Worm (Caenorhabditis elegans) whole organism, young adult: ENCODE data around the gene metl-1.

Source experiments
- B0035.1 ChIP-seq: sonication (generic microtip); optimal IDR thresholded peaks from 2 replicates; lab custom pipeline; 2016; ENCODE audit warnings: missing genetic modification characterization, mild to moderate bottlenecking, missing compliant biosample characterization, missing genotype, missing genetic modification reagents
- B0261.1 ChIP-seq: sonication (generic microtip); optimal IDR thresholded peaks from 2 replicates; lab custom pipeline; 2016; ENCODE audit warnings: mild to moderate bottlenecking, missing genetic modification characterization, moderate library complexity, missing compliant biosample characterization
- C17E4.6 ChIP-seq: fragments of 200-800 bp; sonication (Bioruptor generic); IDR thresholded peaks from 2 replicates; pipeline ENCODE4 v1.3.6; 2022; ENCODE audit warnings: missing genetic modification reagents, missing genetic modification characterization, missing compliant biosample characterization
- F22D6.2 ChIP-seq: sonication (generic microtip); optimal IDR thresholded peaks from 2 replicates; lab custom pipeline; 2016; ENCODE audit warnings: mild to moderate bottlenecking, missing genetic modification characterization, missing compliant biosample characterization
- F23B12.7 ChIP-seq: sonication (generic microtip); optimal IDR thresholded peaks from 2 replicates; lab custom pipeline; 2017; ENCODE audit warnings: missing genetic modification characterization, mild to moderate bottlenecking, missing compliant biosample characterization, antibody characterized with exemption, moderate library complexity; ENCODE audit not compliant: insufficient read depth
- F33H1.4 ChIP-seq: fragments of 200-800 bp; sonication (Bioruptor generic); IDR thresholded peaks from 2 replicates; pipeline ENCODE4 v1.3.6; 2022; ENCODE audit warnings: missing genetic modification reagents, missing genetic modification characterization, missing compliant biosample characterization
- F52B5.7 ChIP-seq: sonication (generic microtip); optimal IDR thresholded peaks from 2 replicates; lab custom pipeline; 2016; ENCODE audit warnings: mild to moderate bottlenecking, missing genetic modification characterization, missing compliant biosample characterization
- F55B11.4 ChIP-seq: sonication (generic microtip); optimal IDR thresholded peaks from 2 replicates; lab custom pipeline; 2016; ENCODE audit warnings: missing compliant biosample characterization, missing genetic modification characterization, borderline replicate concordance; ENCODE audit not compliant: insufficient read depth
- F57A8.1 ChIP-seq: fragments of 200-800 bp; sonication (Bioruptor generic); optimal IDR thresholded peaks from 2 replicates; lab custom pipeline; 2018; ENCODE audit warnings: mild to moderate bottlenecking, missing genetic modification characterization, moderate library complexity, missing compliant biosample characterization
- F57C9.4 ChIP-seq: sonication (generic microtip); optimal IDR thresholded peaks from 2 replicates; lab custom pipeline; 2017; ENCODE audit warnings: mild to moderate bottlenecking, missing genetic modification characterization, missing compliant biosample characterization
- K11D2.4 ChIP-seq: fragments of 200-800 bp; sonication (Bioruptor generic); IDR thresholded peaks from 2 replicates; pipeline ENCODE4 v1.3.6; 2022; ENCODE audit warnings: missing genetic modification reagents, missing genetic modification characterization, missing compliant biosample characterization
- T07F8.4 ChIP-seq: sonication (generic microtip); optimal IDR thresholded peaks from 2 replicates; lab custom pipeline; 2016; ENCODE audit warnings: mild to moderate bottlenecking, missing genetic modification characterization, moderate library complexity, missing compliant biosample characterization
- T26A5.8 ChIP-seq: sonication (generic microtip); optimal IDR thresholded peaks from 2 replicates; lab custom pipeline; 2016; ENCODE audit warnings: missing genetic modification characterization, missing compliant biosample characterization
- Y53G8AR.9 ChIP-seq: fragments of 200-800 bp; sonication (Bioruptor generic); conservative IDR thresholded peaks from 2 replicates; pipeline ENCODE4 v1.3.6; 2022; ENCODE audit warnings: missing genetic modification reagents, missing genetic modification characterization, missing compliant biosample characterization
- Y67H2A.10 ChIP-seq: fragments of 200-800 bp; sonication (Bioruptor generic); conservative IDR thresholded peaks from 2 replicates; pipeline ENCODE4 v1.3.6; 2022; ENCODE audit warnings: missing genetic modification reagents, missing genetic modification characterization, missing compliant biosample characterization
- Y79H2A.3 ChIP-seq: fragments of 200-800 bp; sonication (Bioruptor generic); conservative IDR thresholded peaks from 2 replicates; pipeline ENCODE4 v1.3.6; 2022; ENCODE audit warnings: missing genetic modification reagents, missing genetic modification characterization, missing compliant biosample characterization
- Y95B8A.8 ChIP-seq: fragments of 200-800 bp; sonication (Bioruptor generic); IDR thresholded peaks from 2 replicates; pipeline ENCODE4 v1.3.6; 2022; ENCODE audit warnings: missing genetic modification reagents, missing genetic modification characterization, missing compliant biosample characterization
- akir-1 ChIP-seq: fragments of 200-800 bp; sonication (Bioruptor generic); optimal IDR thresholded peaks from 2 replicates; lab custom pipeline; 2018; ENCODE audit warnings: mild to moderate bottlenecking, missing genetic modification characterization, moderate library complexity, missing compliant biosample characterization
- aptf-2 ChIP-seq: fragments of 200-800 bp; sonication (Bioruptor generic); conservative IDR thresholded peaks from 2 replicates; pipeline ENCODE4 v1.3.6; 2022; ENCODE audit warnings: missing genetic modification reagents, missing genetic modification characterization, missing compliant biosample characterization
- aptf-3 ChIP-seq: fragments of 200-800 bp; sonication (Bioruptor generic); IDR thresholded peaks from 2 replicates; pipeline ENCODE4 v1.3.6; 2022; ENCODE audit warnings: missing genetic modification characterization, missing compliant biosample characterization
- atf-7 ChIP-seq: sonication (generic microtip); optimal IDR thresholded peaks from 2 replicates; lab custom pipeline; 2017; ENCODE audit warnings: mild to moderate bottlenecking, missing genetic modification characterization, missing compliant biosample characterization
- attf-6 ChIP-seq: fragments of 200-800 bp; sonication (Bioruptor generic); IDR thresholded peaks from 2 replicates; pipeline ENCODE4 v1.3.6; 2022; ENCODE audit warnings: missing genetic modification reagents, missing genetic modification characterization, missing compliant biosample characterization
- ccch-3 ChIP-seq: fragments of 200-800 bp; sonication (Bioruptor generic); optimal IDR thresholded peaks from 2 replicates; lab custom pipeline; 2018; ENCODE audit warnings: mild to moderate bottlenecking, missing genetic modification characterization, missing compliant biosample characterization
- ceh-58 ChIP-seq: fragments of 200-800 bp; sonication (Bioruptor generic); IDR thresholded peaks from 2 replicates; pipeline ENCODE4 v1.3.6; 2022; ENCODE audit warnings: missing genetic modification characterization, missing compliant biosample characterization
- ceh-79 ChIP-seq: sonication (generic microtip); optimal IDR thresholded peaks from 2 replicates; lab custom pipeline; 2017; ENCODE audit warnings: mild to moderate bottlenecking, missing genetic modification characterization, missing compliant biosample characterization
- die-1 ChIP-seq: sonication (generic microtip); optimal IDR thresholded peaks from 2 replicates; lab custom pipeline; 2016; ENCODE audit warnings: missing genotype, mild to moderate bottlenecking, missing genetic modification characterization, missing compliant biosample characterization
- dpff-1 ChIP-seq: sonication (generic microtip); optimal IDR thresholded peaks from 2 replicates; lab custom pipeline; 2017; ENCODE audit warnings: mild to moderate bottlenecking, missing genetic modification characterization, missing compliant biosample characterization
- efl-1 ChIP-seq: fragments of 150-350 bp; optimal IDR thresholded peaks from 2 replicates; lab custom pipeline; 2014; ENCODE audit warnings: missing biosample characterization, missing genetic modification reagents, missing genetic modification characterization
- egl-18 ChIP-seq: fragments of 200-800 bp; sonication (Bioruptor generic); IDR thresholded peaks from 2 replicates; pipeline ENCODE4 v1.3.6; 2022; ENCODE audit warnings: missing genetic modification reagents, missing genetic modification characterization, missing compliant biosample characterization
- egrh-3 ChIP-seq: fragments of 200-800 bp; sonication (Bioruptor generic); IDR thresholded peaks from 2 replicates; pipeline ENCODE4 v1.3.6; 2022; ENCODE audit warnings: missing genetic modification reagents, missing genetic modification characterization, missing compliant biosample characterization
- ekl-4 ChIP-seq: fragments of 200-800 bp; sonication (Bioruptor generic); IDR thresholded peaks from 2 replicates; pipeline ENCODE4 v1.3.6; 2022; ENCODE audit warnings: missing genetic modification reagents, missing genetic modification characterization, missing compliant biosample characterization
- ets-4 ChIP-seq: fragments of 200-800 bp; sonication (Bioruptor generic); optimal IDR thresholded peaks from 2 replicates; lab custom pipeline; 2018; ENCODE audit warnings: mild to moderate bottlenecking, missing genetic modification characterization, missing compliant biosample characterization
- hlh-26 ChIP-seq: fragments of 200-800 bp; sonication (Bioruptor generic); conservative IDR thresholded peaks from 2 replicates; pipeline ENCODE4 v1.3.6; 2022; ENCODE audit warnings: missing genetic modification reagents, missing genetic modification characterization, missing compliant biosample characterization
- lin-54 ChIP-seq: fragments of 200-800 bp; sonication (Bioruptor generic); optimal IDR thresholded peaks from 2 replicates; lab custom pipeline; 2018; ENCODE audit warnings: mild to moderate bottlenecking, missing genetic modification characterization, missing compliant biosample characterization
- lir-1 ChIP-seq: fragments of 200-800 bp; sonication (Bioruptor generic); conservative IDR thresholded peaks from 2 replicates; pipeline ENCODE4 v1.3.6; 2022; ENCODE audit warnings: missing genetic modification reagents, missing genetic modification characterization, missing compliant biosample characterization
- lsl-1 ChIP-seq: fragments of 200-800 bp; sonication (Bioruptor generic); optimal IDR thresholded peaks from 2 replicates; lab custom pipeline; 2018; ENCODE audit warnings: mild to moderate bottlenecking, missing genetic modification characterization, moderate library complexity, missing compliant biosample characterization
- mes-4 ChIP-seq: sonication (generic microtip); optimal IDR thresholded peaks from 2 replicates; lab custom pipeline; 2016; ENCODE audit warnings: missing genotype, missing genetic modification characterization, missing compliant biosample characterization
- mxl-1 ChIP-seq: sonication (generic microtip); optimal IDR thresholded peaks from 2 replicates; lab custom pipeline; 2016; ENCODE audit warnings: missing genetic modification characterization, missing compliant biosample characterization
- nhr-120 ChIP-seq: fragments of 200-800 bp; sonication (Bioruptor generic); IDR thresholded peaks from 2 replicates; pipeline ENCODE4 v1.3.6; 2022; ENCODE audit warnings: missing genetic modification characterization, missing compliant biosample characterization
- nhr-179 ChIP-seq: sonication (generic microtip); optimal IDR thresholded peaks from 2 replicates; lab custom pipeline; 2016; ENCODE audit warnings: mild to moderate bottlenecking, missing genetic modification characterization, missing compliant biosample characterization
- nhr-27 ChIP-seq: fragments of 200-800 bp; sonication (Bioruptor generic); optimal IDR thresholded peaks from 2 replicates; lab custom pipeline; 2018; ENCODE audit warnings: mild to moderate bottlenecking, missing genetic modification characterization, moderate library complexity, missing compliant biosample characterization
- rcor-1 ChIP-seq: fragments of 200-800 bp; sonication (Bioruptor generic); IDR thresholded peaks from 2 replicates; pipeline ENCODE4 v1.3.6; 2022; ENCODE audit warnings: missing genetic modification reagents, missing genetic modification characterization, missing compliant biosample characterization
- repo-1 ChIP-seq: sonication (generic microtip); optimal IDR thresholded peaks from 2 replicates; lab custom pipeline; 2017; ENCODE audit warnings: mild to moderate bottlenecking, missing genetic modification characterization, missing compliant biosample characterization
- sea-2 ChIP-seq: fragments of 200-800 bp; sonication (Bioruptor generic); IDR thresholded peaks from 2 replicates; pipeline ENCODE4 v1.3.6; 2022; ENCODE audit warnings: missing genetic modification characterization, missing compliant biosample characterization
- snpc-1.1 ChIP-seq: sonication (generic microtip); optimal IDR thresholded peaks from 2 replicates; lab custom pipeline; 2017; ENCODE audit warnings: missing genetic modification characterization, mild to moderate bottlenecking, missing compliant biosample characterization, antibody characterized with exemption, moderate library complexity, missing genotype, missing genetic modification reagents; ENCODE audit not compliant: insufficient read depth
- snpc-3.4 ChIP-seq: sonication (generic microtip); optimal IDR thresholded peaks from 2 replicates; lab custom pipeline; 2017; ENCODE audit warnings: missing genetic modification characterization, mild to moderate bottlenecking, missing compliant biosample characterization, antibody characterized with exemption, moderate library complexity, missing genotype, missing genetic modification reagents
- somi-1 ChIP-seq: fragments of 200-800 bp; sonication (Bioruptor generic); optimal IDR thresholded peaks from 2 replicates; lab custom pipeline; 2018; ENCODE audit warnings: mild to moderate bottlenecking, missing genetic modification characterization, missing compliant biosample characterization
- tbp1 ChIP-seq: fragments of 200-800 bp; sonication (Bioruptor generic); optimal IDR thresholded peaks from 2 replicates; lab custom pipeline; 2018; ENCODE audit warnings: mild to moderate bottlenecking, missing genetic modification characterization, missing compliant biosample characterization
- ztf-6 ChIP-seq: fragments of 200-800 bp; sonication (Bioruptor generic); IDR thresholded peaks from 2 replicates; pipeline ENCODE4 v1.3.6; 2022; ENCODE audit warnings: missing genetic modification reagents, missing genetic modification characterization, missing compliant biosample characterization

The metl-1 gene

DNA sequence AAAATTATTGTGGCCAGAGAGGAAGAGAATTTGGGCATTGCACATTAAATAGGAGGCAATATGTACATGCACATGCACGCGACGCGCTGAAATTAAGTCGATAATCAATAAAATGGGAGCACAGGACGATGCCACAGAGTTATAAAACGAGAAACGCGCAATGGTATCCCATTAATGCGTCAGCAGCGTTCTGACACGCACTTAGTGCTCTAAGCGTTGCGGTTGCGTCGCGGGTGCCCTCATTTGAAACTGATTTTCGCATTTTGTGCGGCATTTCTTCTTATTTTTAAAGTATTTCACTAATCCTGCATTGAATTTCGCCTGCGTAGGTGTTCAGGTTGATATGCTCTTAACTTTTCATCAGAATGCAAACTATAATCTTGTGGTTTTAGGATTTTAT lies 20.4 kb downstream of the metl-1 start, which contains the start of gene rsp-1 (continued):
- TF ChIP-seq lir-1 (GFP tag; lab: Robert Waterston, UW) (0 out of 2 replicates have a peak, but pooled peaks have one; percentile 39), snpc-3.4 (peak; percentile 81), egl-18 (0 out of 2 replicates have a peak, but pooled peaks have one; percentile 30), Y79H2A.3 (GFP tag; lab: Robert Waterston, UW) (no peak), nhr-27 (no peak), die-1 (tag; lab: Kevin White, UChicago) (peak; percentile 11), F22D6.2 (tag; lab: Kevin White, UChicago) (peak; percentile 27), somi-1 (GFP tag; lab: Kevin White, UChicago) (peak; percentile 21), sea-2 (GFP tag; lab: Robert Waterston, UW) (no peak), K11D2.4 (GFP tag; lab: Robert Waterston, UW) (peak; percentile 88), ccch-3 (no peak), ekl-4 (GFP tag; lab: Robert Waterston, UW) (peak; percentile 94), dpff-1 (tag; lab: Kevin White, UChicago) (no peak), ets-4 (GFP tag; lab: Kevin White, UChicago) (peak; percentile 40), F33H1.4 (GFP tag; lab: Robert Waterston, UW) (peak; percentile 76), mxl-1 (tag; lab: Kevin White, UChicago) (no peak), F55B11.4 (no peak), mes-4 (no peak), akir-1 (GFP tag; lab: Kevin White, UChicago) (no peak), tbp1 (GFP tag; lab: Kevin White, UChicago) (peak; percentile 72), Y67H2A.10 (GFP tag; lab: Robert Waterston, UW) (peak; percentile 81), hlh-26 (no peak), Y95B8A.8 (GFP tag; lab: Robert Waterston, UW) (peak; percentile 93), aptf-3 (no peak), aptf-2 (GFP tag; lab: Robert Waterston, UW) (no peak), B0035.1 (peak; percentile 14), T07F8.4 (tag; lab: Kevin White, UChicago) (no peak), C17E4.6 (GFP tag; lab: Robert Waterston, UW) (peak; percentile 69), repo-1 (tag; lab: Kevin White, UChicago) (peak; percentile 69), efl-1 (GFP tag; lab: Kevin White, UChicago) (peak; percentile 60), attf-6 (no peak; the same call in 1 of the 2 replicates), lin-54 (GFP tag; lab: Kevin White, UChicago) (peak; percentile 93), atf-7 (tag; lab: Kevin White, UChicago) (peak; percentile 66), nhr-179 (no peak), F23B12.7 (peak; percentile 85), F57C9.4 (tag; lab: Kevin White, UChicago) (no peak), ceh-58 (GFP tag; lab: Robert Waterston, UW) (no peak), F57A8.1 (GFP tag; lab: Kevin White, UChicago) (no peak), rcor-1 (GFP tag; lab: Robert Waterston, UW) (peak; percentile 88), ztf-6 (GFP tag; lab: Robert Waterston, UW) (0 out of 2 replicates have a peak, but pooled peaks have one; percentile 26), F52B5.7 (tag; lab: Kevin White, UChicago) (peak; percentile 16), lsl-1 (GFP tag; lab: Kevin White, UChicago) (peak; percentile 79), nhr-120 (GFP tag; lab: Robert Waterston, UW) (no peak), T26A5.8 (tag; lab: Kevin White, UChicago) (no peak), Y53G8AR.9 (GFP tag; lab: Robert Waterston, UW) (peak; percentile 93), B0261.1 (peak; percentile 12), ceh-79 (tag; lab: Kevin White, UChicago) (no peak), egrh-3 (GFP tag; lab: Robert Waterston, UW) (no peak), snpc-1.1 (tag; lab: Kevin White, UChicago) (peak; percentile 42)
